2 fruit fly cellular contexts compared by ENCODE assay signal in the genomic region with DNA sequence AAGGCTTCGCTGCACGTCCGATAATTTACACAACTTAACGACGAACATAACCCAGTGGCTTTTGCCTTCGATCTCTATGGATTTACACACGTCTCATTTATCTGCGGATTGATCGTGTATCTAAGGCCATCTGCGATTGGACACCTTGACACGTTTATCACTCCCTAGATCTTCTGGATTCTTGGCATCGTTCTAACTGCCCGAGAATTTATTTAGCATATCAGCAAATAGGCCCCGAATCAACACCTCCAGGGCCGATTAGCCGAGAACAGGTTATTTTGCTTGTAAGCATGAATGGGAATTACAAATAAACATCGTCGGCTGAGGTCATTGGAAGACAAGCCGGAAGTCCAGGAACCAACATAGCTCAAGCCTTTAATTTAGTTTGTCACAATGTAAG.
TF ChIP-seq lines count a peak whose summit lies in the region.

No protein-coding gene starts in this region.

- TF ChIP-seq CTCF in whole organism, embryonic (GFP tag; optimal IDR thresholded peaks at IDR 0.05; lab: Kevin White, UChicago) = no peak

TF ChIP-seq in whole organism, embryonic, 481 proteins besides CTCF, POLR2A, EP300 and RAD21:
- TF ChIP-seq CG13894 (tag; optimal IDR thresholded peaks at IDR 0.05; lab: Kevin White, UChicago) (peak; percentile 60), Hand (GFP tag; optimal IDR thresholded peaks at IDR 0.05; lab: Kevin White, UChicago) (no peak), CG12769 (tag; optimal IDR thresholded peaks at IDR 0.05; lab: Kevin White, UChicago) (peak; percentile 77), bigmax (GFP tag; optimal IDR thresholded peaks at IDR 0.05; lab: Kevin White, UChicago) (no peak), CG18599 (GFP tag; optimal IDR thresholded peaks at IDR 0.05; lab: Kevin White, UChicago) (no peak), klu (GFP tag; IDR thresholded peaks at IDR 0.05; lab: Robert Waterston, UW) (no peak), eve (GFP tag; optimal IDR thresholded peaks at IDR 0.05; lab: Kevin White, UChicago) (no peak), wek (GFP tag; optimal IDR thresholded peaks at IDR 0.05; lab: Kevin White, UChicago) (no peak), PHDP (tag; optimal IDR thresholded peaks at IDR 0.05; lab: Kevin White, UChicago) (no peak), CG4360 (GFP tag; IDR thresholded peaks at IDR 0.05; lab: Robert Waterston, UW) (no peak), CG16863 (GFP tag; optimal IDR thresholded peaks at IDR 0.05; lab: Kevin White, UChicago) (no peak), gro (GFP tag; optimal IDR thresholded peaks at IDR 0.05; lab: Kevin White, UChicago) (no peak), Med (GFP tag; lab: Kevin White, UChicago) (peak; percentile 24), p53 (GFP tag; optimal IDR thresholded peaks at IDR 0.05; lab: Kevin White, UChicago) (no peak), CG9215 (GFP tag; IDR thresholded peaks at IDR 0.05; lab: Robert Waterston, UW) (no peak), sd (tag; optimal IDR thresholded peaks at IDR 0.05; lab: Kevin White, UChicago) (peak; percentile 78), CG10462 (GFP tag; optimal IDR thresholded peaks at IDR 0.05; lab: Kevin White, UChicago) (no peak), Eip74EF (GFP tag; optimal IDR thresholded peaks at IDR 0.05; lab: Kevin White, UChicago) (no peak)

TF ChIP-seq in whole organism, prepupa, 60 proteins besides CTCF, POLR2A, EP300 and RAD21:
- TF ChIP-seq CG6854 (GFP tag; optimal IDR thresholded peaks at IDR 0.05; lab: Kevin White, UChicago) (no peak), fkh (GFP tag; optimal IDR thresholded peaks at IDR 0.05; lab: Kevin White, UChicago) (peak; percentile 27), CG3919 (GFP tag; optimal IDR thresholded peaks at IDR 0.05; lab: Kevin White, UChicago) (no peak)
